Fruit fly (Drosophila melanogaster): ENCODE measurements around the gene CG33169.

CG33169 gene

dm6 chr3L:22863367-22864078, at the start of gene CG33169:
Gene CG33169 (plus strand): TSS chr3L:22863864.
- TF ChIP-seq CG8301 (tag; optimal IDR thresholded peaks at IDR 0.05) (no peak), gl (tag; optimal IDR thresholded peaks at IDR 0.05) (no peak), Pif1B (GFP tag; optimal IDR thresholded peaks at IDR 0.05) (peak; percentile 15), CG17806 (tag; optimal IDR thresholded peaks at IDR 0.05) (peak; percentile 40), CG10348 (GFP tag; IDR thresholded peaks at IDR 0.05) (peak; percentile 43; the same call in 1 of the 2 replicates), Ets98B (GFP tag; IDR thresholded peaks at IDR 0.05) (peak; percentile 64), D1 (tag; optimal IDR thresholded peaks at IDR 0.05) (peak; percentile 42), CG14655 (GFP tag; optimal IDR thresholded peaks at IDR 0.05) (peak; percentile 12), fd96Ca (GFP tag; IDR thresholded peaks at IDR 0.05) (peak; percentile 59; the same call in 1 of the 3 replicates), EcR (GFP tag; optimal IDR thresholded peaks at IDR 0.05) (peak; percentile 18), CG8159 (tag; optimal IDR thresholded peaks at IDR 0.05) (peak; percentile 15), CG9948 (tag; optimal IDR thresholded peaks at IDR 0.05) (no peak), CG4496 (GFP tag; IDR thresholded peaks at IDR 0.05) (peak; percentile 82), CG13204 (GFP tag; optimal IDR thresholded peaks at IDR 0.05) (no peak), CG15710 (tag; optimal IDR thresholded peaks at IDR 0.05) (peak; percentile 55), CG34367 (tag; optimal IDR thresholded peaks at IDR 0.05) (no peak), Pif1A (GFP tag; optimal IDR thresholded peaks at IDR 0.05) (peak; percentile 2), CG12605 (GFP tag; IDR thresholded peaks at IDR 0.05) (peak; percentile 91), CG32121 (GFP tag; IDR thresholded peaks at IDR 0.05) (peak; percentile 66), Snoo (tag; optimal IDR thresholded peaks at IDR 0.05) (peak; percentile 74), rn (GFP tag; IDR thresholded peaks at IDR 0.05) (peak; percentile 77)

dm6 chr3L:22820190-22820589, 43.5 kb upstream of the CG33169 start:
- no peak for TF ChIP-seq CG8159 (tag; optimal IDR thresholded peaks at IDR 0.05)
- TF ChIP-seq fd96Ca (GFP tag; IDR thresholded peaks at IDR 0.05): 0 out of 3 replicates have a peak, but pooled peaks have one; percentile 28
- TF ChIP-seq D1 (tag; optimal IDR thresholded peaks at IDR 0.05): no peak
- peak; percentile 2 for TF ChIP-seq gl (tag; optimal IDR thresholded peaks at IDR 0.05)
- TF ChIP-seq CG4496 (GFP tag; IDR thresholded peaks at IDR 0.05): peak; percentile 25; the same call in 1 of the 3 replicates
- peak; percentile 91 for TF ChIP-seq EcR (GFP tag; optimal IDR thresholded peaks at IDR 0.05)
- TF ChIP-seq CG13204 (GFP tag; optimal IDR thresholded peaks at IDR 0.05): peak; percentile 81
- peak; percentile 15; the same call in 1 of the 2 replicates for TF ChIP-seq CG32121 (GFP tag; IDR thresholded peaks at IDR 0.05)

- TF ChIP-seq CG4496 (GFP tag; IDR thresholded peaks at IDR 0.05): 0 out of 3 replicates have a peak, but pooled peaks have one; percentile 29
- TF ChIP-seq CG17806 (tag; optimal IDR thresholded peaks at IDR 0.05): no peak
- peak; percentile 34; the same call in 1 of the 2 replicates for TF ChIP-seq CG12605 (GFP tag; IDR thresholded peaks at IDR 0.05)
- TF ChIP-seq CG10348 (GFP tag; IDR thresholded peaks at IDR 0.05): no peak
- TF ChIP-seq CG14655 (GFP tag; optimal IDR thresholded peaks at IDR 0.05): no peak
Observed at dm6 chr3L:22821377-22821776, 42.3 kb upstream of the CG33169 start.

DNA sequence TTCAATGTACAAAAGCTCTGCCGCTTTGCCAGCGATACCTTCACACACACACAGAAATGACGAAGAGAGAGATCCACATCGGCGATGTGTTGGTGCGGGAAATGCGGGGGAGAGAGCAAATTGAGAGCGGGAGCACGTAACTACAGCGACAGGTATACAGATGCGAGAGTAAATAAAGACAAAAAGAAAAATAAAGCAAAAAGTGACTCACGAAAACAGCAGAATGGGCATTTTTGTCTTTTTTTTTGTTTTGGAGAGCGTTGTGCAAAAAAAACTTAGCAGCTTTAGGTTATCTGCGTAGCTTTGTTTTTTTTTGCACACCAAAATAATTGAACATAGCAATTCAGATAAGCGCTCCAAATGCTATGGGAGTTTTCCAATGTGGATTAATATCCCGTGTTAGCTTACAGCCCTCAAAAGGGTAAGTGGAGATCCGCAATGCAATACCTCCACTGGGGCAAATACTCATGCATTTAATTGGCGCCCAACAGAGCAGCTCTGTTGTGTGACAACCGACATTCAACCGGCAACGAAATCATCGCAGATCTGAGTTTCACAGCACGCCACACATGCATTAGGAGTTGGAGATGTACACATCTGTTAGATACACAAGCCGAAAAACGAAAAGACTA, 41.0 kb upstream of the CG33169 start:
- TF ChIP-seq fd96Ca (GFP tag; IDR thresholded peaks at IDR 0.05) (peak; percentile 94), CG32121 (GFP tag; IDR thresholded peaks at IDR 0.05) (peak; percentile 96), CG4496 (GFP tag; IDR thresholded peaks at IDR 0.05) (peak; percentile 98), CG14655 (GFP tag; optimal IDR thresholded peaks at IDR 0.05) (peak; percentile 85), EcR (GFP tag; optimal IDR thresholded peaks at IDR 0.05) (peak; percentile 72), CG17806 (tag; optimal IDR thresholded peaks at IDR 0.05) (peak; percentile 68), CG9948 (tag; optimal IDR thresholded peaks at IDR 0.05) (peak; percentile 77), CG8159 (tag; optimal IDR thresholded peaks at IDR 0.05) (peak; percentile 82), CG10348 (GFP tag; IDR thresholded peaks at IDR 0.05) (peak; percentile 24; the same call in 1 of the 2 replicates), CG8301 (tag; optimal IDR thresholded peaks at IDR 0.05) (peak; percentile 83), Pif1A (GFP tag; optimal IDR thresholded peaks at IDR 0.05) (peak; percentile 87), Snoo (tag; optimal IDR thresholded peaks at IDR 0.05) (peak; percentile 87), CG34367 (tag; optimal IDR thresholded peaks at IDR 0.05) (peak; percentile 84), CG15710 (tag; optimal IDR thresholded peaks at IDR 0.05) (peak; percentile 84), D1 (tag; optimal IDR thresholded peaks at IDR 0.05) (peak; percentile 77), rn (GFP tag; IDR thresholded peaks at IDR 0.05) (peak; percentile 88), gl (tag; optimal IDR thresholded peaks at IDR 0.05) (peak; percentile 97), Ets98B (GFP tag; IDR thresholded peaks at IDR 0.05) (peak; percentile 95), Pif1B (GFP tag; optimal IDR thresholded peaks at IDR 0.05) (peak; percentile 76), CG12605 (GFP tag; IDR thresholded peaks at IDR 0.05) (peak; percentile 98), CG13204 (GFP tag; optimal IDR thresholded peaks at IDR 0.05) (peak; percentile 97)

DNA sequence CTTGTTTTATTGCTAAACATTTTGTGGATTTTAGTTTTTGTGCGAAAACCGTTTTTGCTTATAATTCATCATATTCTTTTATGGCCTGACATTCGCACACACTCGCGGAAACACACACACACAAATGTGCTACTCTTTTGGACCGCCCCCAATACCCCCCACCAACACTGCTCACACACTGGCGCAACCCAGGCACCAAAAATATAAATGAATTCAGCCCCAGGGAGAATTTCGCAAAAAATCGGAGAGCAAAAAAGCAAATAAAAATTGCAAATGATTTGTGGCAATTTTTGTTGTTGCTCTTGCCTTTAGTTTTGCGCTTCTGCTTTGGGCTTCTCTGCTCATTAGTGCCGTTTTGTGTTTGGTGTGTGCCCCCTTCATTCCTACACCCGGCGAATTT, 40.4 kb upstream of the CG33169 start:
- TF ChIP-seq CG17806 (tag; optimal IDR thresholded peaks at IDR 0.05): no peak
- peak; percentile 29; the same call in 1 of the 2 replicates for TF ChIP-seq Ets98B (GFP tag; IDR thresholded peaks at IDR 0.05)
- TF ChIP-seq CG32121 (GFP tag; IDR thresholded peaks at IDR 0.05): peak; percentile 65
- TF ChIP-seq CG4496 (GFP tag; IDR thresholded peaks at IDR 0.05): peak; percentile 41; the same call in 2 of the 3 replicates

Measured in whole organism, pupa.